Fruit fly (Drosophila melanogaster): ENCODE data around the gene CG44002.
A peak's percentile ranks its signal among the peaks of the same experiment; 100 is the strongest.

The CG44002 gene

dm6 chr2L:3124500-3124977, 46.4 kb downstream of the CG44002 start (continued):
- TF ChIP-seq crc (GFP tag; optimal IDR thresholded peaks at IDR 0.05) (no peak), tup (GFP tag; optimal IDR thresholded peaks at IDR 0.05) (no peak), Side (GFP tag; optimal IDR thresholded peaks at IDR 0.05) (peak; percentile 13), CG7963 (GFP tag; IDR thresholded peaks at IDR 0.05; ENCODE audit: partially characterized antibody) (0 out of 3 replicates have a peak, but pooled peaks have one; percentile 13), CG2889 (GFP tag; IDR thresholded peaks at IDR 0.05) (no peak), TFAM (GFP tag; optimal IDR thresholded peaks at IDR 0.05) (no peak), tap (tag; optimal IDR thresholded peaks at IDR 0.05) (no peak), CG10565 (GFP tag; optimal IDR thresholded peaks at IDR 0.05) (no peak), Kr (GFP tag; optimal IDR thresholded peaks at IDR 0.05) (no peak), ewg (GFP tag; optimal IDR thresholded peaks at IDR 0.05) (no peak), pzg (GFP tag; optimal IDR thresholded peaks at IDR 0.05) (no peak), CG8478 (optimal IDR thresholded peaks at IDR 0.05) (no peak), vnd (GFP tag; IDR thresholded peaks at IDR 0.05; ENCODE audit: partially characterized antibody) (no peak), Ptx1 (GFP tag; IDR thresholded peaks at IDR 0.05) (no peak), Chrac-16 (GFP tag; optimal IDR thresholded peaks at IDR 0.05) (no peak), CG9609 (GFP tag; optimal IDR thresholded peaks at IDR 0.05) (no peak), Sry-δ (GFP tag; optimal IDR thresholded peaks at IDR 0.05) (no peak), CHES-1-like (GFP tag; optimal IDR thresholded peaks at IDR 0.05) (no peak), pros (GFP tag; optimal IDR thresholded peaks at IDR 0.05) (no peak), Rfx (GFP tag; IDR thresholded peaks at IDR 0.05) (peak; percentile 58; the same call in 1 of the 2 replicates), CrebB (tag; optimal IDR thresholded peaks at IDR 0.05) (no peak), z (GFP tag; IDR thresholded peaks at IDR 0.05) (peak; percentile 28; the same call in 1 of the 3 replicates), Stat92E (GFP tag; optimal IDR thresholded peaks at IDR 0.05) (no peak), salm (tag; optimal IDR thresholded peaks at IDR 0.05) (no peak), CG12104 (GFP tag; optimal IDR thresholded peaks at IDR 0.05) (no peak), sob (GFP tag; IDR thresholded peaks at IDR 0.05) (no peak), vvl (GFP tag; IDR thresholded peaks at IDR 0.05) (peak; percentile 18; the same call in 1 of the 2 replicates), CG16813 (GFP tag; IDR thresholded peaks at IDR 0.05; ENCODE audit: partially characterized antibody) (no peak), ci (GFP tag; IDR thresholded peaks at IDR 0.05) (peak; percentile 63; the same call in 2 of the 3 replicates), run (tag; optimal IDR thresholded peaks at IDR 0.05) (no peak), CG10209 (GFP tag; optimal IDR thresholded peaks at IDR 0.05) (no peak), CG17568 (GFP tag; optimal IDR thresholded peaks at IDR 0.05) (no peak), CG32532 (GFP tag; IDR thresholded peaks at IDR 0.05) (no peak), YL-1 (GFP tag; optimal IDR thresholded peaks at IDR 0.05) (no peak), CG4707 (GFP tag; optimal IDR thresholded peaks at IDR 0.05) (no peak), Gsc (GFP tag; IDR thresholded peaks at IDR 0.05) (no peak), seq (GFP tag; IDR thresholded peaks at IDR 0.05) (no peak), eve (GFP tag; optimal IDR thresholded peaks at IDR 0.05) (no peak), CG3847 (GFP tag; IDR thresholded peaks at IDR 0.05) (no peak), Hsf (GFP tag; optimal IDR thresholded peaks at IDR 0.05) (no peak), ttk (GFP tag; IDR thresholded peaks at IDR 0.05) (no peak), CG12744 (GFP tag; optimal IDR thresholded peaks at IDR 0.05) (no peak), CG11696 (GFP tag; IDR thresholded peaks at IDR 0.05) (no peak), CG2116 (GFP tag; optimal IDR thresholded peaks at IDR 0.05) (no peak), CG7271 (tag; optimal IDR thresholded peaks at IDR 0.05) (no peak), CG13296 (GFP tag; optimal IDR thresholded peaks at IDR 0.05) (peak; percentile 7), CG1024 (GFP tag; IDR thresholded peaks at IDR 0.05) (no peak), da (GFP tag; optimal IDR thresholded peaks at IDR 0.05) (no peak), CG13123 (GFP tag; optimal IDR thresholded peaks at IDR 0.05) (no peak), phol (tag; optimal IDR thresholded peaks at IDR 0.05) (no peak), p53 (GFP tag; optimal IDR thresholded peaks at IDR 0.05) (no peak), dan (GFP tag; IDR thresholded peaks at IDR 0.05) (0 out of 2 replicates have a peak, but pooled peaks have one; percentile 10)
